Worm (Caenorhabditis elegans): ENCODE measurements around the gene T04H1.5.

Gene T04H1.5

DNA sequence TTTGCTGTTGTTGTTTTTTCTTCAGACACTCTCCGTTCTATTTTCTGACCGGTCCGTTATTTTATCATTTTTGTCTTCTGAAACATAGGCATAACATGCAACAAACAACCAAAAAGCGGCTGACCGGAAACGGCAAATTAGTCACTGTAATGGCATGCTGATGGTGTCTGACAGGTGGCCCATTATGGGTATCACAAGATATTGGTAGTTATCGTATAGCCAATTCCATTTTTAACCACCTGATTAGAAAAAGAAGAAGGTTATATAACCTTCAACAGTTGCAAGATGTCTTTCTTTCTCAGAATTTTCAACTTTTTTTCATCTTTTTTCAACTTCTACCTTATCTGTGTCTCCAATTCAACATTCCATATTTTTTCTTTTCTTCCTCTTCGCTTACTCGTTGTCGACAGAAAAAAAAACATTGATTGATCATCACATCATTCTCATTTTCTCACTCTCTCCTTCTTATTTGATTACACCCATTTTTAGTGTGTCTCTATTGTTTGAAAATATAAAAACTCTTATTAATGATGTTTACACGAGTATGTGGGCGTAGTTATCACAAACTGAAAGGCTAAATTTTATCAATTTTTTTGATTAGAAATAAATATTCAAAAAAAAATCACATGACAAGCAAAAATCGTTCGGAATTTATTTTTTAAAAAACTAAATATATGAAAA is 49.8 kb downstream of the T04H1.5 start:
- no peak for TF ChIP-seq elt-3 (tag; optimal IDR thresholded peaks at IDR 0.05)
- no peak for TF ChIP-seq gmeb-1 (tag; optimal IDR thresholded peaks at IDR 0.05)
- no peak for TF ChIP-seq ceh-16 (tag; optimal IDR thresholded peaks at IDR 0.05)
- TF ChIP-seq ztf-1 (GFP tag; conservative IDR thresholded peaks at IDR 0.05), result no peak
- no peak for TF ChIP-seq nhr-6 (tag; optimal IDR thresholded peaks at IDR 0.05)
- no peak for TF ChIP-seq F13H6.1 (tag; optimal IDR thresholded peaks at IDR 0.05)
- TF ChIP-seq sma-3 (GFP tag; optimal IDR thresholded peaks at IDR 0.05), result peak; percentile 37
- no peak for TF ChIP-seq unc-39 (tag; optimal IDR thresholded peaks at IDR 0.05)
- no peak for TF ChIP-seq fos-1 (tag; optimal IDR thresholded peaks at IDR 0.05)
- no peak for TF ChIP-seq mbf-1 (tag; optimal IDR thresholded peaks at IDR 0.05)
- TF ChIP-seq nhr-77 (tag; optimal IDR thresholded peaks at IDR 0.05), result no peak
- TF ChIP-seq mdl-1 (tag; optimal IDR thresholded peaks at IDR 0.05), result no peak
- peak; percentile 6 for TF ChIP-seq crh-2 (tag; optimal IDR thresholded peaks at IDR 0.05)
- peak; percentile 69 for TF ChIP-seq nhr-25 (tag; optimal IDR thresholded peaks at IDR 0.05)
- no peak for TF ChIP-seq C34F6.9 (tag; optimal IDR thresholded peaks at IDR 0.05)
- no peak for TF ChIP-seq ZK546.5 (tag; optimal IDR thresholded peaks at IDR 0.05)
- TF ChIP-seq nhr-11 (tag; optimal IDR thresholded peaks at IDR 0.05), result no peak
- peak; percentile 15 for TF ChIP-seq ama-1 (optimal IDR thresholded peaks at IDR 0.05)
- TF ChIP-seq blmp-1 (tag; optimal IDR thresholded peaks at IDR 0.05; ENCODE audit: insufficient read depth), result no peak
- peak; percentile 15 for TF ChIP-seq nhr-21 (tag; optimal IDR thresholded peaks at IDR 0.05)

Measured in whole organism, L2 larva.